Fruit fly (Drosophila melanogaster): ENCODE data around the gene CG31266.
A peak's percentile ranks its signal among the peaks of the same experiment; 100 is the strongest.

Gene CG31266

dm6 chr3R:17132098-17132712 lies at the start of gene CG31266, which contains the start of gene CG4053:
TSS of gene CG31266 (plus strand) at chr3R:17132662.
TSS of gene CG4053 (minus strand) at chr3R:17132198.
- no peak for TF ChIP-seq Snoo (tag; optimal IDR thresholded peaks at IDR 0.05)
- TF ChIP-seq CG4496 (GFP tag; IDR thresholded peaks at IDR 0.05), result no peak
- no peak for TF ChIP-seq CG12605 (GFP tag; IDR thresholded peaks at IDR 0.05)
- no peak for TF ChIP-seq CG32121 (GFP tag; IDR thresholded peaks at IDR 0.05)
- TF ChIP-seq D1 (tag; optimal IDR thresholded peaks at IDR 0.05), result no peak
- TF ChIP-seq CG8301 (tag; optimal IDR thresholded peaks at IDR 0.05), result no peak
- TF ChIP-seq CG13204 (GFP tag; optimal IDR thresholded peaks at IDR 0.05), result no peak
- no peak for TF ChIP-seq CG8159 (tag; optimal IDR thresholded peaks at IDR 0.05)
- no peak for TF ChIP-seq EcR (GFP tag; optimal IDR thresholded peaks at IDR 0.05)
- TF ChIP-seq Ets98B (GFP tag; IDR thresholded peaks at IDR 0.05), result no peak

dm6 chr3R:17085029-17085807 lies 47.2 kb upstream of the CG31266 start, which contains the start of gene GckIII:
TSS of gene GckIII (plus strand) at chr3R:17085513.
- no peak for TF ChIP-seq CG14655 (GFP tag; optimal IDR thresholded peaks at IDR 0.05)
- no peak for TF ChIP-seq CG34367 (tag; optimal IDR thresholded peaks at IDR 0.05)
- TF ChIP-seq Pif1B (GFP tag; optimal IDR thresholded peaks at IDR 0.05), result no peak
- no peak for TF ChIP-seq D1 (tag; optimal IDR thresholded peaks at IDR 0.05)
- TF ChIP-seq rn (GFP tag; IDR thresholded peaks at IDR 0.05), result no peak
- TF ChIP-seq Pif1A (GFP tag; optimal IDR thresholded peaks at IDR 0.05), result no peak
- TF ChIP-seq CG15710 (tag; optimal IDR thresholded peaks at IDR 0.05), result no peak
- TF ChIP-seq CG17806 (tag; optimal IDR thresholded peaks at IDR 0.05), result no peak
- TF ChIP-seq CG13204 (GFP tag; optimal IDR thresholded peaks at IDR 0.05), result no peak
- TF ChIP-seq gl (tag; optimal IDR thresholded peaks at IDR 0.05), result no peak
- no peak for TF ChIP-seq CG12605 (GFP tag; IDR thresholded peaks at IDR 0.05)
- TF ChIP-seq fd96Ca (GFP tag; IDR thresholded peaks at IDR 0.05), result no peak
- no peak for TF ChIP-seq CG32121 (GFP tag; IDR thresholded peaks at IDR 0.05)
- no peak for TF ChIP-seq CG10348 (GFP tag; IDR thresholded peaks at IDR 0.05)
- TF ChIP-seq EcR (GFP tag; optimal IDR thresholded peaks at IDR 0.05), result no peak
- TF ChIP-seq Ets98B (GFP tag; IDR thresholded peaks at IDR 0.05), result no peak
- no peak for TF ChIP-seq CG8301 (tag; optimal IDR thresholded peaks at IDR 0.05)
- no peak for TF ChIP-seq CG4496 (GFP tag; IDR thresholded peaks at IDR 0.05)
- no peak for TF ChIP-seq CG8159 (tag; optimal IDR thresholded peaks at IDR 0.05)

- no peak for TF ChIP-seq CG34367 (tag; optimal IDR thresholded peaks at IDR 0.05)
- TF ChIP-seq Pif1A (GFP tag; optimal IDR thresholded peaks at IDR 0.05), result no peak
- no peak for TF ChIP-seq fd96Ca (GFP tag; IDR thresholded peaks at IDR 0.05)
- TF ChIP-seq CG10348 (GFP tag; IDR thresholded peaks at IDR 0.05), result no peak
- TF ChIP-seq CG17806 (tag; optimal IDR thresholded peaks at IDR 0.05), result no peak
- no peak for TF ChIP-seq CG4496 (GFP tag; IDR thresholded peaks at IDR 0.05)
- no peak for TF ChIP-seq Snoo (tag; optimal IDR thresholded peaks at IDR 0.05)
- TF ChIP-seq Ets98B (GFP tag; IDR thresholded peaks at IDR 0.05), result no peak
- TF ChIP-seq CG12605 (GFP tag; IDR thresholded peaks at IDR 0.05), result no peak
These were observed 44.4 kb upstream of the CG31266 start, which contains the start of gene cal1 for dm6 chr3R:17087977-17088618. TSS of gene cal1 (plus strand) at chr3R:17088280.

dm6 chr3R:17108881-17109280 lies 23.6 kb upstream of the CG31266 start:
- TF ChIP-seq CG9948 (tag; optimal IDR thresholded peaks at IDR 0.05) (no peak), CG10348 (GFP tag; IDR thresholded peaks at IDR 0.05) (no peak), CG17806 (tag; optimal IDR thresholded peaks at IDR 0.05) (no peak), CG14655 (GFP tag; optimal IDR thresholded peaks at IDR 0.05) (no peak), gl (tag; optimal IDR thresholded peaks at IDR 0.05) (no peak), Ets98B (GFP tag; IDR thresholded peaks at IDR 0.05) (no peak), Snoo (tag; optimal IDR thresholded peaks at IDR 0.05) (no peak), fd96Ca (GFP tag; IDR thresholded peaks at IDR 0.05) (no peak), CG4496 (GFP tag; IDR thresholded peaks at IDR 0.05) (no peak), Pif1B (GFP tag; optimal IDR thresholded peaks at IDR 0.05) (no peak), CG8159 (tag; optimal IDR thresholded peaks at IDR 0.05) (no peak), Pif1A (GFP tag; optimal IDR thresholded peaks at IDR 0.05) (no peak), CG34367 (tag; optimal IDR thresholded peaks at IDR 0.05) (no peak), D1 (tag; optimal IDR thresholded peaks at IDR 0.05) (no peak), CG8301 (tag; optimal IDR thresholded peaks at IDR 0.05) (no peak), CG15710 (tag; optimal IDR thresholded peaks at IDR 0.05) (no peak), EcR (GFP tag; optimal IDR thresholded peaks at IDR 0.05) (no peak), CG13204 (GFP tag; optimal IDR thresholded peaks at IDR 0.05) (no peak)

- TF ChIP-seq EcR (GFP tag; optimal IDR thresholded peaks at IDR 0.05) (peak; percentile 96), CG13204 (GFP tag; optimal IDR thresholded peaks at IDR 0.05) (no peak), rn (GFP tag; IDR thresholded peaks at IDR 0.05) (no peak), CG10348 (GFP tag; IDR thresholded peaks at IDR 0.05) (no peak)
These were observed 21.4 kb upstream of the CG31266 start for dm6 chr3R:17110880-17111726.
